Fruit fly (Drosophila melanogaster): Measurements from ENCODE around the gene fray.

Gene fray

dm6 chr3R:18559569-18559968, 13.3 kb upstream of the fray start, which contains the start of gene CG7691:
Gene CG7691 (plus strand): TSS chr3R:18559869.
- no peak for TF ChIP-seq sug (tag; optimal IDR thresholded peaks at IDR 0.05)

- no peak for TF ChIP-seq CG4820 (GFP tag; optimal IDR thresholded peaks at IDR 0.05)
- TF ChIP-seq CG1832 (GFP tag; optimal IDR thresholded peaks at IDR 0.05), result no peak
- TF ChIP-seq Stat92E (GFP tag; optimal IDR thresholded peaks at IDR 0.05), result no peak
- TF ChIP-seq cato (GFP tag; optimal IDR thresholded peaks at IDR 0.05; ENCODE audit: borderline replicate concordance), result no peak
- TF ChIP-seq ERR (GFP tag; optimal IDR thresholded peaks at IDR 0.05), result no peak
- no peak for TF ChIP-seq Bgb (GFP tag; IDR thresholded peaks at IDR 0.05; ENCODE audit: partially characterized antibody)
- no peak for TF ChIP-seq insv (GFP tag; optimal IDR thresholded peaks at IDR 0.05)
- no peak for TF ChIP-seq CG17186 (GFP tag; optimal IDR thresholded peaks at IDR 0.05)
- no peak for TF ChIP-seq CG4854 (GFP tag; optimal IDR thresholded peaks at IDR 0.05)
- TF ChIP-seq vnd (GFP tag; IDR thresholded peaks at IDR 0.05; ENCODE audit: partially characterized antibody), result no peak
These were observed 7.8 kb upstream of the fray start, which contains the start of the genes CG43210 and hemo for dm6 chr3R:18565073-18565472. Gene CG43210 (minus strand): TSS chr3R:18565173. Gene hemo (minus strand): TSS chr3R:18565173.

- no peak for TF ChIP-seq hb (GFP tag; IDR thresholded peaks at IDR 0.05; ENCODE audit: partially characterized antibody)
- peak; percentile 47; the same call in 1 of the 3 replicates for TF ChIP-seq z (GFP tag; IDR thresholded peaks at IDR 0.05)
- TF ChIP-seq Pdp1 (GFP tag; optimal IDR thresholded peaks at IDR 0.05), result peak in 1 of 2 experiments; percentile 90
- TF ChIP-seq ERR (GFP tag; optimal IDR thresholded peaks at IDR 0.05), result peak; percentile 43
- TF ChIP-seq CG30403 (GFP tag; optimal IDR thresholded peaks at IDR 0.05), result no peak
- TF ChIP-seq tx (GFP tag; optimal IDR thresholded peaks at IDR 0.05), result no peak
- TF ChIP-seq CG15696 (tag; optimal IDR thresholded peaks at IDR 0.05), result no peak
- no peak for TF ChIP-seq E2f1 (GFP tag; IDR thresholded peaks at IDR 0.05)
- TF ChIP-seq Ets65A (GFP tag), result no peak
- TF ChIP-seq CG33557 (GFP tag; optimal IDR thresholded peaks at IDR 0.05), result no peak
- peak; percentile 46 for TF ChIP-seq sens (GFP tag)
- no peak for TF ChIP-seq lilli (GFP tag; optimal IDR thresholded peaks at IDR 0.05)
- TF ChIP-seq ftz-f1 (GFP tag; optimal IDR thresholded peaks at IDR 0.05), result peak; percentile 41
These were observed 569 bp upstream of the fray start for dm6 chr3R:18572240-18572803.

- TF ChIP-seq eyg (GFP tag; optimal IDR thresholded peaks at IDR 0.05) (peak; percentile 91), jumu (GFP tag; optimal IDR thresholded peaks at IDR 0.05) (peak; percentile 83), dysf (GFP tag; IDR thresholded peaks at IDR 0.05) (peak; percentile 96), CG1832 (GFP tag; optimal IDR thresholded peaks at IDR 0.05) (no peak), shn (GFP tag; optimal IDR thresholded peaks at IDR 0.05) (peak; percentile 94), run (tag; optimal IDR thresholded peaks at IDR 0.05) (peak; percentile 92), Mad (GFP tag; optimal IDR thresholded peaks at IDR 0.05) (peak; percentile 89), pb (GFP tag; optimal IDR thresholded peaks at IDR 0.05) (peak; percentile 80), CoRest (tag; optimal IDR thresholded peaks at IDR 0.05) (peak; percentile 98), Kr (GFP tag; optimal IDR thresholded peaks at IDR 0.05) (no peak), CG9215 (GFP tag; IDR thresholded peaks at IDR 0.05) (peak; percentile 91), wdn (GFP tag; IDR thresholded peaks at IDR 0.05) (peak; percentile 78), CG6272 (GFP tag; IDR thresholded peaks at IDR 0.05) (peak; percentile 75), seq (GFP tag; IDR thresholded peaks at IDR 0.05) (peak; percentile 94), fru (optimal IDR thresholded peaks at IDR 0.05) (no peak), D (optimal IDR thresholded peaks at IDR 0.05) (no peak), D (GFP tag; optimal IDR thresholded peaks at IDR 0.05) (peak; percentile 92), CG3995 (GFP tag; optimal IDR thresholded peaks at IDR 0.05) (peak; percentile 63), cas (GFP tag; IDR thresholded peaks at IDR 0.05) (peak; percentile 76; the same call in 1 of the 2 replicates), ERR (GFP tag; optimal IDR thresholded peaks at IDR 0.05) (peak; percentile 90), HLH4C (GFP tag; IDR thresholded peaks at IDR 0.05; ENCODE audit: partially characterized antibody) (no peak), yki (optimal IDR thresholded peaks at IDR 0.05) (peak; percentile 41), PHDP (tag; optimal IDR thresholded peaks at IDR 0.05) (peak; percentile 96), CG3838 (GFP tag; optimal IDR thresholded peaks at IDR 0.05) (peak; percentile 86), gsb-n (tag; optimal IDR thresholded peaks at IDR 0.05) (peak; percentile 90)
These were observed 888 bp downstream of the fray start for dm6 chr3R:18573699-18574259.
